Fruit fly (Drosophila melanogaster): Measurements from ENCODE around the gene Proc.

The Proc gene

DNA sequence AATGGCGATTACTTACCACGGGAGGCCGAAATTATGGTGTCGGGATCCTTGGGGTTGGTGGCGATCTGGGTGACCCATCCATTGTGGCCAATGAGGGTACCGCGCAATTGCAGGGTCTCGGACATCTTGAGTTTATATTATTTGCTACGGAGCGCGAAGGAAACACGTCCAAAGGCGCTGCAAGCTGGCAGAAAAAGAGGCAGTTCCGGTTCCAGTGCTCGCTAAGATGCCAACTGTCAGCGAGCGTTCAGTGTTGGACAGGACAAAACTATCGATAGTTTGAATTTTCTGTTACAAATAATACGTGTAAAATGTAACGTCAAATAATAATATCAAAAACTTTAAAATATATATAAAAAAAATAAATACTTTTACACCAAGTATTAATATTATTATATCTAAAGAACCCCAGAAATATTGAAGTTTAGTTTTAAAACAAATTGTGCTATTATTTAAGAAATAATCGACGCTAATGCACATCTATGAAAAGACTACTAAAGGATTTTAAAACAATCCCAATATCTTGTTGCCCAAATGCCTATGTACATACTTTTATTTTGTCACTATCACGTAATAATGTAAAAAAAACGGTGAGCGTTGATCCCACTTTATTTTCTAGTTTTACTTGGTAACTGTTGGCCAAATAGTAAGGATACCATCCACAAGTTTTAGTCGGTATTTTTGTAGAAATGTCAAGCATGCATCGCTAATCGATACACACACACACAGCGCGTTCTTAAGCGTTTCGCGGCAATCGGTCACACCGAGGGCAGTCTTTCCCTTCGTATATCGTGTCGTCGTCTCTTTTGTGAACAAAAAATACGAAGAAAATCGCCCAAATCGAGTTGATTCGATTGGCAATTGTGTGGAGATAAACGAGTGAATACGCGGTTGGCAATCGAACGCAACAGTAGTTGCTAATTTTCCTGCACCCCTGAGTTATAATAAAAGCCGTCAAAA is 43.9 kb downstream of the Proc start, which contains the start of the genes Rack1 and mts (continued):
- TF ChIP-seq grn (GFP tag; optimal IDR thresholded peaks at IDR 0.05), result peak; percentile 29
- TF ChIP-seq CG4424 (GFP tag; optimal IDR thresholded peaks at IDR 0.05), result peak; percentile 87
- no peak for TF ChIP-seq Dip2 (GFP tag; IDR thresholded peaks at IDR 0.05)
- TF ChIP-seq CG8089 (GFP tag; optimal IDR thresholded peaks at IDR 0.05), result peak; percentile 69
- TF ChIP-seq CG5180 (GFP tag; optimal IDR thresholded peaks at IDR 0.05), result peak; percentile 73
- TF ChIP-seq hb (GFP tag; IDR thresholded peaks at IDR 0.05; ENCODE audit: partially characterized antibody), result no peak; the same call in 1 of the 3 replicates
- TF ChIP-seq lilli (GFP tag; optimal IDR thresholded peaks at IDR 0.05), result peak; percentile 70

DNA sequence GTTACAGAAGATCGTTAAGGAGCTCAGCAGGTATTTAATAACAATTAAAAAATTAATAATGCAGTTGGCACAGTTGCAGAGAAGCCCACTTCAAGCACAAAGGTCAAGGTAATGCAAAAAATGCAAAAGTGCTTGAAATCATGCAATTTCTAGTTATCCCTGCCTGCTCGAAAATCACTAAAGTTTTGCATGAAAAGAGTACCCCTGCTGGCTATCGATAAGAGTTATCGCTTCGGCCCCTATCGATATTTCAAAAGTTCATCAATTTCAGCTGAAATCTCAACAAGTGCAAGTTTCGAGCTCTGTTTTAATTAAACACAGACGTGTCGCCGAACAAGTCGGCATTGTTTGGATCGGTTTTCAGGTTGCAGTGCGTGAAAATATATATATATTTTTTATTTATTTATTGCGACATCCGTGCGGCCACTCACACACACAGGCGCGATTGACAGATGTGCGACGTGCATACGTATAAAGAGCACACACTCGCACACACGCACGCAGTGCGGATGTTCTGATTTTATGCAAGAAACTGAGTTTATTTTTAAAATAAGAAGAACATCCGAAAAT is 49.9 kb downstream of the Proc start:
- peak; percentile 76 for TF ChIP-seq Sry-δ (GFP tag; optimal IDR thresholded peaks at IDR 0.05)
- no peak for TF ChIP-seq eyg (GFP tag; optimal IDR thresholded peaks at IDR 0.05)
- peak; percentile 51 for TF ChIP-seq CG13296 (GFP tag; optimal IDR thresholded peaks at IDR 0.05)
- peak; percentile 24 for TF ChIP-seq CG9876 (GFP tag; optimal IDR thresholded peaks at IDR 0.05)
- no peak for TF ChIP-seq ab (GFP tag; optimal IDR thresholded peaks at IDR 0.05)
- TF ChIP-seq sr (GFP tag; IDR thresholded peaks at IDR 0.05), result no peak; the same call in 2 of the 3 replicates
- TF ChIP-seq jigr1 (GFP tag; IDR thresholded peaks at IDR 0.05), result no peak
- no peak for TF ChIP-seq kay (GFP tag; optimal IDR thresholded peaks at IDR 0.05)
- no peak for TF ChIP-seq CG31388 (GFP tag; optimal IDR thresholded peaks at IDR 0.05)
- peak; percentile 66 for TF ChIP-seq CG7786 (GFP tag; optimal IDR thresholded peaks at IDR 0.05)
- TF ChIP-seq Xrp1 (GFP tag; IDR thresholded peaks at IDR 0.05), result peak; percentile 68
- TF ChIP-seq GATAe (GFP tag; conservative IDR thresholded peaks at IDR 0.05), result no peak
- TF ChIP-seq Gug (GFP tag; IDR thresholded peaks at IDR 0.05), result peak; percentile 31; the same call in 1 of the 4 replicates
- peak; percentile 46 for TF ChIP-seq Fer3 (tag; optimal IDR thresholded peaks at IDR 0.05)
- TF ChIP-seq toy (GFP tag; IDR thresholded peaks at IDR 0.05), result 0 out of 2 replicates have a peak, but pooled peaks have one; percentile 20
- TF ChIP-seq TFAM (GFP tag; optimal IDR thresholded peaks at IDR 0.05), result no peak
- peak; percentile 32 for TF ChIP-seq az2 (GFP tag; optimal IDR thresholded peaks at IDR 0.05)
- TF ChIP-seq oc (tag; optimal IDR thresholded peaks at IDR 0.05), result no peak
- TF ChIP-seq slbo (GFP tag; IDR thresholded peaks at IDR 0.05), result peak; percentile 72
- TF ChIP-seq Fer1 (GFP tag; optimal IDR thresholded peaks at IDR 0.05), result peak; percentile 52
- TF ChIP-seq Chrac-16 (GFP tag; optimal IDR thresholded peaks at IDR 0.05), result peak; percentile 34
- no peak for TF ChIP-seq eve (GFP tag; optimal IDR thresholded peaks at IDR 0.05)
- no peak for TF ChIP-seq CG18764 (GFP tag; optimal IDR thresholded peaks at IDR 0.05)
- TF ChIP-seq nom (GFP tag; optimal IDR thresholded peaks at IDR 0.05), result peak; percentile 41
- TF ChIP-seq Poxn (GFP tag; IDR thresholded peaks at IDR 0.05), result no peak
- peak; percentile 43 for TF ChIP-seq CG8388 (GFP tag; optimal IDR thresholded peaks at IDR 0.05)
- TF ChIP-seq wdn (GFP tag; IDR thresholded peaks at IDR 0.05), result peak; percentile 44; the same call in 1 of the 2 replicates
- TF ChIP-seq nerfin-1 (tag; optimal IDR thresholded peaks at IDR 0.05), result peak; percentile 30
- no peak for TF ChIP-seq CG15011 (GFP tag; optimal IDR thresholded peaks at IDR 0.05)
- peak; percentile 51; the same call in 1 of the 2 replicates for TF ChIP-seq aop (GFP tag; IDR thresholded peaks at IDR 0.05)
- peak; percentile 77 for TF ChIP-seq Doc3 (GFP tag; IDR thresholded peaks at IDR 0.05; ENCODE audit: partially characterized antibody)
- TF ChIP-seq ato (GFP tag; IDR thresholded peaks at IDR 0.05; ENCODE audit: partially characterized antibody), result peak; percentile 84
- TF ChIP-seq E2f2 (GFP tag; IDR thresholded peaks at IDR 0.05), result peak; percentile 27; the same call in 1 of the 2 replicates
- TF ChIP-seq cg (GFP tag; optimal IDR thresholded peaks at IDR 0.05), result peak; percentile 90
- TF ChIP-seq CG6791 (GFP tag; IDR thresholded peaks at IDR 0.05; ENCODE audit: partially characterized antibody), result peak; percentile 90
- no peak for TF ChIP-seq Bdp1 (GFP tag; optimal IDR thresholded peaks at IDR 0.05)
- TF ChIP-seq CG10462 (GFP tag; optimal IDR thresholded peaks at IDR 0.05), result no peak
- TF ChIP-seq CG6683 (GFP tag; optimal IDR thresholded peaks at IDR 0.05), result no peak
- TF ChIP-seq CG14965 (GFP tag; optimal IDR thresholded peaks at IDR 0.05; ENCODE audit: borderline replicate concordance), result no peak
- no peak for TF ChIP-seq vfl (GFP tag; optimal IDR thresholded peaks at IDR 0.05)

Data from whole organism, embryonic.